Worm (Caenorhabditis elegans) whole organism, L2 larva: Measurements from ENCODE around the gene T03E6.9.

Experiments used
- lin-13 ChIP-seq: fragments of 150-350 bp; optimal IDR thresholded peaks from 2 replicates; lab custom pipeline; 2014; ENCODE audit warnings: missing biosample characterization, missing genetic modification reagents, missing genetic modification characterization
- snpc-4 ChIP-seq: fragments of 150-350 bp; optimal IDR thresholded peaks from 2 replicates; lab custom pipeline; 2014; ENCODE audit warnings: missing biosample characterization, missing genetic modification characterization
- unc-62 ChIP-seq: fragments of 150-350 bp; optimal IDR thresholded peaks from 2 replicates; lab custom pipeline; 2014; ENCODE audit warnings: missing biosample characterization, missing genetic modification reagents, missing genetic modification characterization

- TF ChIP-seq lin-13 (GFP tag; lab: Kevin White, UChicago) (no peak), snpc-4 (tag; lab: Kevin White, UChicago) (no peak), unc-62 (GFP tag; lab: Kevin White, UChicago) (no peak)
Measured at ce11 chrV:16596102-16596501, 4.4 kb downstream of the T03E6.9 start.
